Fruit fly (Drosophila melanogaster) S2 (cell line): ENCODE measurements around the gene ect.

Experiments used
- CG8478 ChIP-seq: fragments of >200 bp; optimal IDR thresholded peaks from 2 replicates; lab custom pipeline; 2018
- CTCF ChIP-seq, 2 experiments: fragments of >200 bp; optimal IDR thresholded peaks; 2 replicates each; lab custom pipeline; 2018

- TF ChIP-seq CTCF (optimal IDR thresholded peaks at IDR 0.05; lab: Kevin White, UChicago): no peak
- no peak for TF ChIP-seq CG8478 (lab: Kevin White, UChicago)
Measured at dm6 chr3L:10151527-10151926, 50.1 kb downstream of the ect start, which contains the start of gene CG8072.
